In the genomic region with DNA sequence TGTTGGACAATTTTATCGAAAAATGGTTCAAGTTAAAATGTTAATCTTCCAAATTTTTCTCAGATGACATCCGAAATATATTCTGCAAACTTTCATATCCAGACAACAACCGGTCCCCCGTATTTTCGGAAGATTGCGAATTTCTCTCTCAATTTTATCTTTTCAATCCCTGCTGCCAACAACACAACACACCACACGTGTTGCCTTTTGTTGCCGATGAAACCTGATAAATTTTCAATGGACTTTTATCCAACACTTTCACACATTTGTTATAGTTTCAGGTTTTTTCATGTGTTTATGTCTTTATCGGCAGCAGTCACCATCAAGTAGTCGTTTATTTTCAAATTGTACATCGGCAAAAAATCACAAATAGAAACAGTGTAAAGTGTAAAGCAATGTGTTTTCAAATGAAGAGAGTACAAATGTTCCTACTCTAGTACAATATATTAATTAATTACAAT, we compare ENCODE assay signal across 1 worm cellular context.
TF ChIP-seq lines count a peak whose summit lies in the region.

No protein-coding gene starts in this region.

TF ChIP-seq in whole organism, L2 larva, 48 proteins besides CTCF, POLR2A, EP300 and RAD21 (continued from another document):
- TF ChIP-seq elt-3 (tag; optimal IDR thresholded peaks at IDR 0.05; lab: Kevin White, UChicago): no peak
- TF ChIP-seq egl-27 (tag; optimal IDR thresholded peaks at IDR 0.05; lab: Kevin White, UChicago): no peak
